Worm (Caenorhabditis elegans): ENCODE data around the gene H05C05.4.

H05C05.4 gene

ce11 chrIII:2947251-2947650 is 1.2 kb upstream of the H05C05.4 start:
- TF ChIP-seq flt-1 (GFP tag; IDR thresholded peaks at IDR 0.05) (no peak), ceh-36 (tag; optimal IDR thresholded peaks at IDR 0.05) (no peak), B0310.2 (tag; optimal IDR thresholded peaks at IDR 0.05) (no peak), tbx-11 (GFP tag; IDR thresholded peaks at IDR 0.05) (no peak), tbx-37 (GFP tag; conservative IDR thresholded peaks at IDR 0.05) (no peak), sea-1 (GFP tag; conservative IDR thresholded peaks at IDR 0.05) (no peak), pes-1 (GFP tag; IDR thresholded peaks at IDR 0.05) (no peak), hmbx-1 (tag; optimal IDR thresholded peaks at IDR 0.05) (no peak), ets-7 (tag; optimal IDR thresholded peaks at IDR 0.05) (no peak), scrt-1 (GFP tag; IDR thresholded peaks at IDR 0.05) (no peak)

- TF ChIP-seq F13C5.2 (tag; optimal IDR thresholded peaks at IDR 0.05) = no peak
- TF ChIP-seq ets-7 (tag; optimal IDR thresholded peaks at IDR 0.05) = no peak
- TF ChIP-seq hmbx-1 (tag; optimal IDR thresholded peaks at IDR 0.05) = no peak
- TF ChIP-seq tbx-37 (GFP tag; conservative IDR thresholded peaks at IDR 0.05) = no peak
- no peak for TF ChIP-seq scrt-1 (GFP tag; IDR thresholded peaks at IDR 0.05)
- no peak for TF ChIP-seq sea-1 (GFP tag; conservative IDR thresholded peaks at IDR 0.05)
- TF ChIP-seq tra-4 (tag; optimal IDR thresholded peaks at IDR 0.05) = no peak
- no peak for TF ChIP-seq ceh-36 (tag; optimal IDR thresholded peaks at IDR 0.05)
- no peak for TF ChIP-seq tbx-11 (GFP tag; IDR thresholded peaks at IDR 0.05)
- TF ChIP-seq hnd-1 (tag; optimal IDR thresholded peaks at IDR 0.05) = no peak
- TF ChIP-seq aly-1 (tag; optimal IDR thresholded peaks at IDR 0.05) = no peak
Measured at ce11 chrIII:2946626-2947168, 696 bp upstream of the H05C05.4 start, which contains the start of gene H05C05.1. Gene H05C05.1, plus strand, starts transcription at chrIII:2947118.

ce11 chrIII:2943995-2944394 is 2.0 kb downstream of the H05C05.4 start, which contains the start of gene R10F2.6:
Gene R10F2.6, minus strand, starts transcription at chrIII:2944095.
- TF ChIP-seq B0310.2 (tag; optimal IDR thresholded peaks at IDR 0.05) (no peak), tbx-37 (GFP tag; conservative IDR thresholded peaks at IDR 0.05) (no peak), tbx-11 (GFP tag; IDR thresholded peaks at IDR 0.05) (no peak), tra-4 (tag; optimal IDR thresholded peaks at IDR 0.05) (no peak), ceh-13 (GFP tag; optimal IDR thresholded peaks at IDR 0.05) (no peak), ama-1 (optimal IDR thresholded peaks at IDR 0.05) (no peak), F13C5.2 (tag; optimal IDR thresholded peaks at IDR 0.05) (no peak), flt-1 (GFP tag; IDR thresholded peaks at IDR 0.05) (no peak), ets-7 (tag; optimal IDR thresholded peaks at IDR 0.05) (no peak), hmbx-1 (tag; optimal IDR thresholded peaks at IDR 0.05) (no peak), aly-1 (tag; optimal IDR thresholded peaks at IDR 0.05) (no peak), pes-1 (GFP tag; IDR thresholded peaks at IDR 0.05) (no peak), ceh-36 (tag; optimal IDR thresholded peaks at IDR 0.05) (no peak), scrt-1 (GFP tag; IDR thresholded peaks at IDR 0.05) (no peak), hnd-1 (tag; optimal IDR thresholded peaks at IDR 0.05) (no peak), sea-1 (GFP tag; conservative IDR thresholded peaks at IDR 0.05) (no peak), hmg-4 (GFP tag; optimal IDR thresholded peaks at IDR 0.05) (no peak)

DNA sequence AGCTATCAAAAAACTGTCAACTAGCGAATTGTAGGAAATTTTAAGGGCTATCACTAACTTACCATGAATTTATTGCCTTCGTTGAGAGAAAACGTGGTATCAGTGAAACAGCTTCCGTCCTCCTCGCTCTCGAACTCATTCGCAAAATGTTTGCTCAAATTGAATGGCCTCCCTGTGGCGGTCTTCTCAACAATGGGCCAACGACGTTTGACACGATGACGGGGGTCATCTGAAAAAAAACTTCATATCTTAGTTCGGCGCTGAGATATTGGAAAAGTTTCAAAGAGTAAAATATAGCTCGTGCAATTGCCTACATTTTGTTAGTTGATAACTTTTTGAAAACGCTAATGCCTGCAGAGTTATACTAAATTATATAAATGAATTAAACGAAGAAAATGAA is 4.4 kb downstream of the H05C05.4 start:
- TF ChIP-seq hmbx-1 (tag; optimal IDR thresholded peaks at IDR 0.05) (no peak), F13C5.2 (tag; optimal IDR thresholded peaks at IDR 0.05) (no peak), ceh-36 (tag; optimal IDR thresholded peaks at IDR 0.05) (no peak), sea-1 (GFP tag; conservative IDR thresholded peaks at IDR 0.05) (no peak), pes-1 (GFP tag; IDR thresholded peaks at IDR 0.05) (no peak)

ce11 chrIII:2937780-2938179 is 8.2 kb downstream of the H05C05.4 start:
- no peak for TF ChIP-seq ama-1 (optimal IDR thresholded peaks at IDR 0.05)
- TF ChIP-seq F13C5.2 (tag; optimal IDR thresholded peaks at IDR 0.05) = no peak
- TF ChIP-seq ceh-36 (tag; optimal IDR thresholded peaks at IDR 0.05) = peak; percentile 79
- TF ChIP-seq hnd-1 (tag; optimal IDR thresholded peaks at IDR 0.05) = no peak

DNA sequence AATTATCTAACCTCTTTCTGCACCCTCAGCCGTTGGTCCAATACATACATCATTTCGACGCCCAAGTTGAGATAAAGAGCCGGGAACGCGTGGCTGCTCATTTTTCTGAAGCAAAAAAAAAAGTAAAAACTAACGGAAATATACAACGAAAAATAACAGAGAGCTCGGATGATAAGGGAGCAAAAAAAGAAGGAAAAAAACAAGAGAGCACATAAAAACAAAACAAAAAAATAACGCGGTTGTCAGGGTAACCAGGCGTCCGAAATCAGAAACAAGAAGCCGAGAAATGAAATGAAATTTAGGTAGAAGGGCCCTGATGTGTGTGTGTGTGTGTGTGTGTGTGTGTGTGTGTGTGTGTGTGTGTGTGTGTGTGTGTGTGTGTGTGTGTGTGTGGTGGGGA is 21.3 kb downstream of the H05C05.4 start, which contains the start of gene R10F2.5:
TSS of gene R10F2.5 (minus strand) at position 101 of the 400 bp plus-strand sequence.
- TF ChIP-seq hmbx-1 (tag; optimal IDR thresholded peaks at IDR 0.05) (no peak), ceh-13 (GFP tag; optimal IDR thresholded peaks at IDR 0.05) (no peak), hmg-4 (GFP tag; optimal IDR thresholded peaks at IDR 0.05) (no peak), ama-1 (optimal IDR thresholded peaks at IDR 0.05) (no peak), hnd-1 (tag; optimal IDR thresholded peaks at IDR 0.05) (no peak), aly-1 (tag; optimal IDR thresholded peaks at IDR 0.05) (no peak), tbx-11 (GFP tag; IDR thresholded peaks at IDR 0.05) (no peak), tbx-37 (GFP tag; conservative IDR thresholded peaks at IDR 0.05) (no peak), ceh-36 (tag; optimal IDR thresholded peaks at IDR 0.05) (no peak), tra-4 (tag; optimal IDR thresholded peaks at IDR 0.05) (no peak)

- TF ChIP-seq ets-7 (tag; optimal IDR thresholded peaks at IDR 0.05) (no peak), hnd-1 (tag; optimal IDR thresholded peaks at IDR 0.05) (no peak), ceh-36 (tag; optimal IDR thresholded peaks at IDR 0.05) (no peak), tbx-11 (GFP tag; IDR thresholded peaks at IDR 0.05) (no peak), tra-4 (tag; optimal IDR thresholded peaks at IDR 0.05) (no peak), hmbx-1 (tag; optimal IDR thresholded peaks at IDR 0.05) (no peak), ceh-13 (GFP tag; optimal IDR thresholded peaks at IDR 0.05) (no peak), flt-1 (GFP tag; IDR thresholded peaks at IDR 0.05) (no peak), scrt-1 (GFP tag; IDR thresholded peaks at IDR 0.05) (no peak), tbx-37 (GFP tag; conservative IDR thresholded peaks at IDR 0.05) (no peak), hmg-4 (GFP tag; optimal IDR thresholded peaks at IDR 0.05) (no peak), F13C5.2 (tag; optimal IDR thresholded peaks at IDR 0.05) (no peak)
Measured at ce11 chrIII:2923012-2923411, 23.0 kb downstream of the H05C05.4 start, which contains the start of gene R10F2.4. Gene R10F2.4, minus strand, starts transcription at chrIII:2923112.

ce11 chrIII:2920866-2921265 is 25.1 kb downstream of the H05C05.4 start:
- no peak for TF ChIP-seq ceh-36 (tag; optimal IDR thresholded peaks at IDR 0.05)
